Worm (Caenorhabditis elegans) whole organism, mixed stage, embryonic: ENCODE measurements around the gene spp-27.
"Not testable (repeated sequence)": the region's sequence is repeated elsewhere in the genome, so short reads cannot be mapped to it uniquely, and the experiment has no call there.

Experiments
- M03D4.4 ChIP-seq: sonication (generic microtip); optimal IDR thresholded peaks from 2 replicates; lab custom pipeline; 2017; ENCODE audit warnings: mild to moderate bottlenecking, missing genetic modification characterization, missing compliant biosample characterization
- bed-3 ChIP-seq: fragments of 200-800 bp; sonication (Bioruptor generic); optimal IDR thresholded peaks from 3 replicates; lab custom pipeline; 2018; ENCODE audit warnings: mild to moderate bottlenecking, missing genetic modification characterization, moderate library complexity, missing compliant biosample characterization
- ceh-39 ChIP-seq: fragments of 150-350 bp; optimal IDR thresholded peaks from 2 replicates; lab custom pipeline; 2014; ENCODE audit warnings: missing biosample characterization, missing genetic modification characterization
- ceh-43 ChIP-seq: fragments of 200-800 bp; sonication (Bioruptor generic); optimal IDR thresholded peaks from 2 replicates; lab custom pipeline; 2018; ENCODE audit warnings: mild to moderate bottlenecking, missing genetic modification characterization, moderate library complexity, missing compliant biosample characterization
- ceh-83 ChIP-seq: fragments of 200-800 bp; sonication (Bioruptor generic); optimal IDR thresholded peaks from 2 replicates; lab custom pipeline; 2018; ENCODE audit warnings: mild to moderate bottlenecking, missing genetic modification characterization, missing compliant biosample characterization
- ces-1 ChIP-seq: fragments of 150-350 bp; optimal IDR thresholded peaks from 2 replicates; lab custom pipeline; 2014; ENCODE audit warnings: missing biosample characterization, missing genetic modification reagents, missing genetic modification characterization
- cnd-1 ChIP-seq: fragments of 200-800 bp; sonication (Bioruptor generic); optimal IDR thresholded peaks from 2 replicates; lab custom pipeline; 2018; ENCODE audit warnings: mild to moderate bottlenecking, missing genetic modification characterization, missing compliant biosample characterization
- drap-1 ChIP-seq: fragments of 200-800 bp; sonication (Bioruptor generic); optimal IDR thresholded peaks from 3 replicates; lab custom pipeline; 2018; ENCODE audit warnings: mild to moderate bottlenecking, missing genetic modification characterization, missing compliant biosample characterization
- elt-1 ChIP-seq: sonication (generic microtip); optimal IDR thresholded peaks from 2 replicates; lab custom pipeline; 2017; ENCODE audit warnings: missing genetic modification characterization, mild to moderate bottlenecking, missing compliant biosample characterization, antibody characterized with exemption, moderate library complexity, borderline replicate concordance; ENCODE audit not compliant: insufficient read depth
- elt-3 ChIP-seq: fragments of 150-350 bp; optimal IDR thresholded peaks from 2 replicates; lab custom pipeline; 2014; ENCODE audit warnings: missing biosample characterization, missing genetic modification characterization
- flh-1 ChIP-seq: fragments of 200-800 bp; sonication (Bioruptor generic); optimal IDR thresholded peaks from 2 replicates; lab custom pipeline; 2018; ENCODE audit warnings: mild to moderate bottlenecking, missing genetic modification characterization, moderate library complexity, missing compliant biosample characterization
- lin-13 ChIP-seq: fragments of 150-350 bp; optimal IDR thresholded peaks from 2 replicates; lab custom pipeline; 2014; ENCODE audit warnings: missing biosample characterization, missing genetic modification characterization
- lsy-2 ChIP-seq: fragments of 150-350 bp; optimal IDR thresholded peaks from 2 replicates; lab custom pipeline; 2014; ENCODE audit warnings: missing biosample characterization, missing genetic modification characterization
- mab-5 ChIP-seq: fragments of 150-350 bp; optimal IDR thresholded peaks from 2 replicates; lab custom pipeline; 2014; ENCODE audit warnings: missing biosample characterization, missing genetic modification characterization
- mep-1 ChIP-seq: fragments of 150-350 bp; optimal IDR thresholded peaks from 2 replicates; lab custom pipeline; 2017; ENCODE audit warnings: missing biosample characterization, missing genetic modification reagents, missing genetic modification characterization, inconsistent platforms
- nhr-12 ChIP-seq: fragments of 150-350 bp; optimal IDR thresholded peaks from 2 replicates; lab custom pipeline; 2014; ENCODE audit warnings: missing biosample characterization, missing genetic modification characterization
- nhr-2 ChIP-seq: fragments of 150-350 bp; optimal IDR thresholded peaks from 2 replicates; lab custom pipeline; 2014; ENCODE audit warnings: missing biosample characterization, missing genetic modification characterization
- nhr-237 ChIP-seq: fragments of 150-350 bp; optimal IDR thresholded peaks from 2 replicates; lab custom pipeline; 2014; ENCODE audit warnings: missing biosample characterization, missing genetic modification characterization
- nhr-76 ChIP-seq: sonication (generic microtip); optimal IDR thresholded peaks from 2 replicates; lab custom pipeline; 2017; ENCODE audit warnings: missing biosample characterization, missing genetic modification characterization
- pha-4 ChIP-seq: fragments of 150-350 bp; optimal IDR thresholded peaks from 2 replicates; lab custom pipeline; 2018; ENCODE audit warnings: missing biosample characterization, missing genetic modification reagents, missing genetic modification characterization
- sem-2 ChIP-seq: fragments of 200-800 bp; sonication (Bioruptor generic); optimal IDR thresholded peaks from 2 replicates; lab custom pipeline; 2018; ENCODE audit warnings: mild to moderate bottlenecking, missing genetic modification characterization, missing compliant biosample characterization
- snpc-4 ChIP-seq: fragments of 150-350 bp; optimal IDR thresholded peaks from 2 replicates; lab custom pipeline; 2014; ENCODE audit warnings: missing biosample characterization, missing genetic modification characterization
- sptf-1 ChIP-seq: sonication (generic microtip); optimal IDR thresholded peaks from 2 replicates; lab custom pipeline; 2017; ENCODE audit warnings: mild to moderate bottlenecking, missing genetic modification characterization, moderate library complexity, missing compliant biosample characterization
- tbx-8 ChIP-seq: fragments of 200-800 bp; sonication (Bioruptor generic); optimal IDR thresholded peaks from 2 replicates; lab custom pipeline; 2018; ENCODE audit warnings: mild to moderate bottlenecking, missing genetic modification characterization, moderate library complexity, missing compliant biosample characterization
- unc-120 ChIP-seq: sonication (generic microtip); optimal IDR thresholded peaks from 2 replicates; lab custom pipeline; 2017; ENCODE audit warnings: missing genetic modification characterization, missing compliant biosample characterization; ENCODE audit not compliant: poor library complexity, severe bottlenecking
- unc-39 ChIP-seq: fragments of 150-350 bp; optimal IDR thresholded peaks from 2 replicates; lab custom pipeline; 2014; ENCODE audit warnings: missing biosample characterization, missing genetic modification characterization
- zip-8 ChIP-seq: fragments of 150-350 bp; optimal IDR thresholded peaks from 2 replicates; lab custom pipeline; 2014; ENCODE audit warnings: missing biosample characterization, missing genetic modification characterization
- ztf-11 ChIP-seq: fragments of 150-350 bp; optimal IDR thresholded peaks from 2 replicates; lab custom pipeline; 2014; ENCODE audit warnings: missing biosample characterization, missing genetic modification characterization

spp-27 gene

DNA sequence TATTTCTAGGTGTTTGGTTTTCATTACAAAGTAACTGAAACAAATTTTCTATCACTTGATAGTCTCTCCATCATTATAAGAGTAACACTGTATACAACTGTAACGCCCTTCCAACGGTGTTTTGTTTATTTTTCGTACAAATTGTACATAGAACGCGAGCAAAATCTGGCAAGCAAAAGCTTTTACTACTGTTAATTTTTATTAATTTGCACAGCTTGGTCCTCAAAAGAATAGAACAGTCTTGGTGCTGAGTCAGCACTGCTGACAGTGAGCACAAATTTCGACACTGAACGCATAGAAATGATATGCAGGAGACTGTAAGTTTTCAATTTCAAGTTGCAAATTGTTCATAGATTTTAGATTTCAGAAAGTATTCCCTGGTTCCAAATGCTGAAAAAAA lies 33.3 kb upstream of the spp-27 start, which contains the start of gene ZK1055.2:
TSS of gene ZK1055.2 (plus strand) at position 301 of the 400 bp plus-strand sequence.
- TF ChIP-seq M03D4.4 (tag; lab: Kevin White, UChicago) (no peak), zip-8 (tag; lab: Kevin White, UChicago) (no peak), ztf-11 (tag; lab: Kevin White, UChicago) (no peak), nhr-2 (tag; lab: Kevin White, UChicago) (no peak), ceh-43 (GFP tag; lab: Kevin White, UChicago) (no peak), tbx-8 (GFP tag; lab: Kevin White, UChicago) (no peak), pha-4 (tag; lab: Kevin White, UChicago) (no peak), unc-120 (tag; lab: Kevin White, UChicago) (no peak), cnd-1 (tag; lab: Kevin White, UChicago) (no peak), elt-1 (no peak), bed-3 (GFP tag; lab: Kevin White, UChicago) (no peak), lin-13 (no peak), lsy-2 (no peak), unc-39 (tag; lab: Kevin White, UChicago) (no peak)

ce11 chrV:6581762-6582161 lies 24.8 kb upstream of the spp-27 start, which contains the start of gene ZK1055.4:
TSS of gene ZK1055.4 (plus strand) at chrV:6582062.
- not testable (repeated sequence) for TF ChIP-seq mab-5; nhr-76 (tag; lab: Kevin White, UChicago); unc-39 (tag; lab: Kevin White, UChicago)

- TF ChIP-seq zip-8 (tag; lab: Kevin White, UChicago) (no peak), ceh-39 (tag; lab: Kevin White, UChicago) (no peak), mep-1 (tag; lab: Kevin White, UChicago) (no peak), ces-1 (GFP tag; lab: Kevin White, UChicago) (no peak), nhr-2 (tag; lab: Kevin White, UChicago) (no peak), sem-2 (GFP tag; lab: Kevin White, UChicago) (no peak), nhr-12 (tag; lab: Kevin White, UChicago) (no peak), bed-3 (GFP tag; lab: Kevin White, UChicago) (no peak), cnd-1 (tag; lab: Kevin White, UChicago) (no peak), ztf-11 (tag; lab: Kevin White, UChicago) (no peak), tbx-8 (GFP tag; lab: Kevin White, UChicago) (no peak), drap-1 (GFP tag; lab: Kevin White, UChicago) (no peak), unc-39 (tag; lab: Kevin White, UChicago) (no peak), ceh-83 (GFP tag; lab: Kevin White, UChicago) (no peak), unc-120 (tag; lab: Kevin White, UChicago) (no peak), snpc-4 (tag; lab: Kevin White, UChicago) (no peak), lsy-2 (no peak), flh-1 (GFP tag; lab: Kevin White, UChicago) (no peak)
Observed at ce11 chrV:6579992-6580391, 23.1 kb upstream of the spp-27 start, which contains the start of gene EGAP9.3. TSS of gene EGAP9.3 (minus strand) at chrV:6580122.

DNA sequence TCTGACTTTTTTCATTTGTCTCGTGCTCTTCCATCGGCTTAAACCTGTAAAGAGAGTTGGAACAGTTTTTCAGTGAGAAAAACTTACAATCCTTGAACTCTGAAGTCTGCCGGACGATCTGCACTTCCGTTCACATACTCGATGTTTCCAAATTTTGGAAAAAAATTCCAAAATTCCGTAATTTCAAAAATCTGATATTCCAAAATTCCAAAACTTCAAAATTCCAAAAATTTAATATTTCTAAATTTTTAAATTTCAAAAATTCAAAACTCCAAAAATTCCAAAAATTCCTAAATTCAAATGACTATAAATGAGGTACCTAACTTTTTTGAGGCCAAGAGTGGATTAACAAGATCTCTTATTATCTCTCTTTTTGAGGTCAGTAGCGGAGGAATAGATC lies 19.6 kb upstream of the spp-27 start, which contains the start of gene EGAP9.4:
TSS of gene EGAP9.4 (plus strand) at position 301 of the 400 bp plus-strand sequence.
- TF ChIP-seq elt-1 (peak; percentile 28), tbx-8 (GFP tag; lab: Kevin White, UChicago) (no peak)

- no peak for TF ChIP-seq zip-8 (tag; lab: Kevin White, UChicago)
- no peak for TF ChIP-seq mep-1 (tag; lab: Kevin White, UChicago)
- TF ChIP-seq nhr-2 (tag; lab: Kevin White, UChicago) = no peak
- no peak for TF ChIP-seq nhr-12 (tag; lab: Kevin White, UChicago)
- TF ChIP-seq lin-13 = no peak
- TF ChIP-seq sptf-1 (tag; lab: Kevin White, UChicago) = no peak
- TF ChIP-seq ceh-83 (GFP tag; lab: Kevin White, UChicago) = no peak
- no peak for TF ChIP-seq tbx-8 (GFP tag; lab: Kevin White, UChicago)
- no peak for TF ChIP-seq ceh-39 (tag; lab: Kevin White, UChicago)
- TF ChIP-seq elt-3 (tag; lab: Kevin White, UChicago) = no peak
- TF ChIP-seq nhr-237 (tag; lab: Kevin White, UChicago) = no peak
- TF ChIP-seq mab-5 = no peak
- TF ChIP-seq elt-1 = no peak
- TF ChIP-seq unc-120 (tag; lab: Kevin White, UChicago) = no peak
- TF ChIP-seq bed-3 (GFP tag; lab: Kevin White, UChicago) = no peak
- TF ChIP-seq ces-1 (GFP tag; lab: Kevin White, UChicago) = no peak
- no peak for TF ChIP-seq pha-4 (tag; lab: Kevin White, UChicago)
- TF ChIP-seq drap-1 (GFP tag; lab: Kevin White, UChicago) = no peak
Observed at ce11 chrV:6575406-6576130, 18.6 kb upstream of the spp-27 start, which contains the start of gene fut-2. TSS of gene fut-2 (minus strand) at chrV:6575890.
